In genomic region chrX:9494103-9494502, dm6 we compare ENCODE assay signal across 1 fruit fly cellular context.
TF ChIP-seq lines count a peak whose summit lies in the region.

No protein-coding gene starts in this region.

TF ChIP-seq in whole organism, embryonic, 481 proteins besides CTCF, POLR2A, EP300 and RAD21 (continued from another document):
- peak; percentile 41 for TF ChIP-seq Blimp-1 (GFP tag; optimal IDR thresholded peaks at IDR 0.05; lab: Kevin White, UChicago)
- TF ChIP-seq D19A (tag; optimal IDR thresholded peaks at IDR 0.05; lab: Kevin White, UChicago), result peak; percentile 5
- TF ChIP-seq CG15073 (GFP tag; optimal IDR thresholded peaks at IDR 0.05; lab: Kevin White, UChicago), result no peak
- TF ChIP-seq tll (GFP tag; optimal IDR thresholded peaks at IDR 0.05; lab: Kevin White, UChicago), result no peak
- no peak for TF ChIP-seq CG9797 (GFP tag; optimal IDR thresholded peaks at IDR 0.05; lab: Kevin White, UChicago)
- TF ChIP-seq CG2712 (tag; optimal IDR thresholded peaks at IDR 0.05; lab: Kevin White, UChicago), result peak; percentile 27
- peak; percentile 37 for TF ChIP-seq CG18262 (tag; optimal IDR thresholded peaks at IDR 0.05; lab: Kevin White, UChicago)
- TF ChIP-seq CG4820 (GFP tag; optimal IDR thresholded peaks at IDR 0.05; lab: Kevin White, UChicago), result peak; percentile 19
- TF ChIP-seq CG18476 (GFP tag; optimal IDR thresholded peaks at IDR 0.05; lab: Kevin White, UChicago), result no peak
- TF ChIP-seq bigmax (GFP tag; optimal IDR thresholded peaks at IDR 0.05; lab: Kevin White, UChicago), result no peak
- TF ChIP-seq CG2678 (tag; optimal IDR thresholded peaks at IDR 0.05; lab: Kevin White, UChicago), result peak; percentile 30
- TF ChIP-seq Oaz (GFP tag; IDR thresholded peaks at IDR 0.05; lab: Robert Waterston, UW), result no peak
- no peak for TF ChIP-seq usp (GFP tag; optimal IDR thresholded peaks at IDR 0.05; lab: Kevin White, UChicago)
- no peak for TF ChIP-seq jigr1 (GFP tag; IDR thresholded peaks at IDR 0.05; lab: Robert Waterston, UW)
- peak in 1 of 2 experiments; percentile 36 for TF ChIP-seq eve (GFP tag; optimal IDR thresholded peaks at IDR 0.05; lab: Kevin White, UChicago)
- TF ChIP-seq CG10979 (tag; optimal IDR thresholded peaks at IDR 0.05; lab: Kevin White, UChicago), result peak; percentile 41
- TF ChIP-seq MBD-R2 (GFP tag; IDR thresholded peaks at IDR 0.05; lab: Robert Waterston, UW), result no peak
- no peak for TF ChIP-seq CG6254 (GFP tag; optimal IDR thresholded peaks at IDR 0.05; lab: Kevin White, UChicago)
- TF ChIP-seq Opbp (GFP tag; IDR thresholded peaks at IDR 0.05; lab: Robert Waterston, UW; ENCODE audit: partially characterized antibody), result no peak
- peak; percentile 11; the same call in 1 of the 2 replicates for TF ChIP-seq Ptx1 (GFP tag; IDR thresholded peaks at IDR 0.05; lab: Robert Waterston, UW)
- no peak for TF ChIP-seq Ets97D (GFP tag; optimal IDR thresholded peaks at IDR 0.05; lab: Kevin White, UChicago)
- TF ChIP-seq pfk (GFP tag; optimal IDR thresholded peaks at IDR 0.05; lab: Kevin White, UChicago), result no peak
- peak; percentile 16 for TF ChIP-seq dmrt11E (tag; optimal IDR thresholded peaks at IDR 0.05; lab: Kevin White, UChicago)
- TF ChIP-seq CG10565 (GFP tag; optimal IDR thresholded peaks at IDR 0.05; lab: Kevin White, UChicago), result no peak
- peak; percentile 16 for TF ChIP-seq unpg (GFP tag; optimal IDR thresholded peaks at IDR 0.05; lab: Kevin White, UChicago)
- TF ChIP-seq Trl (optimal IDR thresholded peaks at IDR 0.05; lab: Kevin White, UChicago), result no peak
- no peak for TF ChIP-seq Trl (GFP tag; optimal IDR thresholded peaks at IDR 0.05; lab: Kevin White, UChicago)
- TF ChIP-seq hth (optimal IDR thresholded peaks at IDR 0.05; lab: Kevin White, UChicago), result no peak
- TF ChIP-seq Med (GFP tag; lab: Kevin White, UChicago), result peak; percentile 79
- TF ChIP-seq CG17829 (tag; optimal IDR thresholded peaks at IDR 0.05; lab: Kevin White, UChicago), result peak; percentile 6
- peak; percentile 10 for TF ChIP-seq Sox102F (GFP tag; optimal IDR thresholded peaks at IDR 0.05; lab: Kevin White, UChicago)
- TF ChIP-seq sima (GFP tag; optimal IDR thresholded peaks at IDR 0.05; lab: Kevin White, UChicago), result no peak
- peak; percentile 19 for TF ChIP-seq Ets65A (GFP tag; lab: Kevin White, UChicago)
- TF ChIP-seq CG2116 (GFP tag; optimal IDR thresholded peaks at IDR 0.05; lab: Kevin White, UChicago), result no peak
- TF ChIP-seq Xrp1 (GFP tag; IDR thresholded peaks at IDR 0.05; lab: Robert Waterston, UW), result peak; percentile 28; the same call in 1 of the 2 replicates
- TF ChIP-seq sens (GFP tag; lab: Kevin White, UChicago), result peak; percentile 89
- peak; percentile 23 for TF ChIP-seq CG18599 (GFP tag; optimal IDR thresholded peaks at IDR 0.05; lab: Kevin White, UChicago)
- TF ChIP-seq Deaf1 (tag; optimal IDR thresholded peaks at IDR 0.05; lab: Kevin White, UChicago), result no peak
- peak in 1 of 2 experiments; percentile 51 for TF ChIP-seq bsh (GFP tag; optimal IDR thresholded peaks at IDR 0.05; lab: Kevin White, UChicago)
- TF ChIP-seq CG7839 (tag; optimal IDR thresholded peaks at IDR 0.05; lab: Kevin White, UChicago), result peak; percentile 23
- peak; percentile 8 for TF ChIP-seq grau (tag; optimal IDR thresholded peaks at IDR 0.05; lab: Kevin White, UChicago)
- no peak for TF ChIP-seq slbo (GFP tag; IDR thresholded peaks at IDR 0.05; lab: Robert Waterston, UW)
- no peak for TF ChIP-seq Ssrp (tag; optimal IDR thresholded peaks at IDR 0.05; lab: Kevin White, UChicago)
- peak; percentile 34 for TF ChIP-seq phol (tag; optimal IDR thresholded peaks at IDR 0.05; lab: Kevin White, UChicago)
- TF ChIP-seq bab2 (GFP tag; optimal IDR thresholded peaks at IDR 0.05; lab: Kevin White, UChicago), result peak; percentile 13
- TF ChIP-seq CG16863 (GFP tag; optimal IDR thresholded peaks at IDR 0.05; lab: Kevin White, UChicago), result no peak
